Fruit fly (Drosophila melanogaster): ENCODE data around the gene Gk1.

Gene Gk1

DNA sequence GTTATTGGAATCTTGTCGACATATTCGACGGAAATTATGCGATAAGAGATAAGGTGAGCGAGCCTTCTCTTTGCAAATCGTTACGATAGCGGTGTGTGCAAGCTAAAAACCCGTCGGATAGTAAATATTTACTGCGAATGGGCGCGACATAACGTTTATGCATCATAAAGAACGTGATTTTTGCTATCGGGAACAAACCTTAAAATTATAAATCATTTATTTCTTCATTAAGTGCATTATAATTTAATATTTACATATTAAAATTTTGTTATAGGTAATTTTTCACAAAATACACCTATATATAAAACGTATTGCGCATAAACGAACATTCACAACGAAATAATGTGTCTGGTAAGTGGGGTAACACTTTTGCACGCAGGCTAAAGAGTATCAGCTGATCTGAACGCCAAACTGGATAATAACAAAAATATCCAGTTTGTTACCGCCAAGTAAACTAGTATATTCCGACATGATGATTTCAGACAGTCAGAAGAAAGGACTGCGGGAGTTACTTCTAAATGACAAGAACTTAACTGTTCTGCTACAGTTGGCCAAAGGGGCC, at the start of gene Gk1, which contains the start of gene CG13876:
Gene Gk1 (minus strand): TSS at position 122 of the 562 bp plus-strand sequence.
Gene CG13876 (plus strand): TSS at position 412 of the 562 bp plus-strand sequence.
- peak; percentile 98 for TF ChIP-seq noc (tag; optimal IDR thresholded peaks at IDR 0.05)

DNA sequence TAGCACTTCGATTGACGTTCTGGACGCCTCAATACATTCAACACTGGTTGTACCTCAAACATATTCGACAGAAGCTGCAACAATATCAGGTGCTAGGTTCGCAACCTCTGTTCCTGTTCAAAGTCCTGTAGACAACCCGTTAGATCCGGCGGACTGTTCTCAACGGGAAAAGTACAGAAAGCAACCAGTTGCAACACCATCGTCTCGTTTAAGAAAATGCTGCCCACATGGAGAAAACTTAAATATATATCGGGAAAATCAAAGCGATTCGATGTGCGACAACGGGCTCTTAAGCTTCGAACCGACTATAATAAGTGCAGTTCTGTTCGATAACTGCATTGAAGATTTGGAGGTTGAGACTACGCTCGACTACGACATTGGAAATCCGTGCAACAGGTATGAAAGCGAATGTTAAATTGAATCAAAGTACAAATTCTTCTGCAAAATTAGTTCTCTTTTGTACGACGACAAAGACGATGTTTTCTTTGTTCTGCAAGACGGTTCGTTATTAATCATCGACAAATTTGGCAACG, 42.6 kb upstream of the Gk1 start:
- TF ChIP-seq noc (tag; optimal IDR thresholded peaks at IDR 0.05) = no peak

DNA sequence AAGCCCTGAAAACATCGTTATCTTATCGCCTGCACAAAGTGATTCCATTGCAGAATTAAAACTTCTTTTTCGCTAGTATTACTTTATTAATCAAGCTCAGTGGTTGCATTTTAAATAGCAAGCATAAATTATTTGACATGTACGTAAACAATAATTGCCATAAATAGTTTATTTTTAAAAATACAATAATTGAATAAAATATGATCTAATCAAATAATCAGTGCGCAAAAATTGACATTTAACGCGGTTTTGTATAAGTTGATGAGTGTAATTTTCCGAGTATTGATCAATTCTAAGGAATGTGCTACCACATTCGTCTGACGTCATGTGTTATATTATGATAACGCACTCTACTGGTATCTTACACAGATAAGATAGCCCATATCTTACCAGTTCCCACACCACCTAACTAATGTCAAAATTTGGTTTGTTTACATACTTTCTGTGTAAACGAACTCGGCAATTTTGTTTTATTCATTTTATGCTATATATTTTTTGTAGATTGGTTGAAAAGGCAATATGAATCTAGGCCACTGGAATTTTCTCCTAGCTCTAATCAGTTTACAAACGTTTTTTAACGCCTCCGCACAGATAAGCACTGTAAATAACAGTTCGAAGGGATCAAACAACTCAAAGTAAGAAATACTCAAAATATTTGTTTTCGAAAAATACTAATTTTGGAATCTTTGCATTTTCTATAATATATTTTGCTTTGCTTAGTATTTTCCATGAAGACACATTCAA, 42.0 kb upstream of the Gk1 start, which contains the start of gene mthl14:
Gene mthl14 (plus strand): TSS at position 10 of the 744 bp plus-strand sequence.
- no peak for TF ChIP-seq noc (tag; optimal IDR thresholded peaks at IDR 0.05)

DNA sequence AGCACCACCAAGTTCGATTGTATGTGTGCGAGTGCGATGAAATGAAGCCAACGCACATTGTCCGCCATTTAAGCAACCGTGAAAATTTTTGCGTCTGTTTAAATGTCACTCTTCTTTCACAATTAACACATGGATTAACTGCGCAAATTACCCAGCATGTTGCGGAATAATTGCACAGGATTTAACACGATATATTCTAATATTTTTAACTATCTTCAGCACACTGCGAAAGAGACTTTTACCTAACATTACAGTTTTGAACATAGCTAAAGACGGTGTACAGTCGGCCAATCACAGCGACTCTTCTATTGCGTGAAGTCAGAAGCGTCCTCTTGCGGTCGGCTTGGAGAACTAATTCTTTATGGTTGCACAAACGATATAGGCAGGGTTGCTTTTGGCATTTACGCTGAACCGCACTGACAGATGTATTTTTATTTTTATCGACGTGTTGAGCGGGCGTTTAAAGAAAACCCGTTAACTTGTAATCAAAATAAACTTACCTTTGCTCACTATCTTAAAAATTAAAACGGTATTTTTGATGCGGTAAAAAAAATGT, 41.1 kb upstream of the Gk1 start:
- TF ChIP-seq noc (tag; optimal IDR thresholded peaks at IDR 0.05) = no peak

DNA sequence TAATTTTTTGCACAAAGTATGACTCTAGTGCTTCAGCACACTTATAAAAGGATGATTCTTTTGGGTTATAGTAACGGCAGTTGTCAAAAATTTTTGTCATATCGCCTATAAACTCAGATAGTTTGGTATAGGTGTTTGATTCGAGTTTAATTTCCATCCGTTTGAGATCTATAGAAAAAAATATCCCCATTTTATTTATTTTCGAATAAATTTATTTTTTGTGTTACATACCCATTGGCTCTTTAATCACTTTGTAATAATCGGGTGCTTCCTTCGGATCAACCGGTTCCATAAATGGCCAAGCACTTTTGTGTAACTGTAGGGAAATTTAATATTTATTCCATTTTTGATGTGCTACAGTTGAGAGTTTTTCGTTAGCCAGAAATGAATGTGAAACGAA, 28.7 kb upstream of the Gk1 start:
- no peak for TF ChIP-seq noc (tag; optimal IDR thresholded peaks at IDR 0.05)

DNA sequence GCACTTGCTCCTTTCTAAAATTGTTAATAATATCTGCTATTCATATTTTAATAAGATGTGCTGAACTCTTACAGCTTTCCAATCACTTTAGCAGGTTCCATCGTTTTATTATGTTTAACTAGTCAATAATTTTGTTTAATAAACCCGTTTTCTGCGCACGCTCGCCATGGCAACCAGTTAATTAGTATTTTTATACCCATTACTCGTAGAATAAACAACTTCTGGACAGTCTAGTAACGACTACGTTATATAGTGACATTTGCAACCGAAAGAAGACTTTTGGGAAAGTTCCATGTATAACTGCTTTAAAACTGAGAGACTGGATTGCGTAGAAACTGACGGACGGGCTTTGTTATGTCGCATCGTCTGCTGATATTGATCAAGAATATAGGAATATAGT, 27.6 kb upstream of the Gk1 start, which contains the start of gene CG34453:
Gene CG34453 (minus strand): TSS at position 101 of the 400 bp plus-strand sequence.
- no peak for TF ChIP-seq noc (tag; optimal IDR thresholded peaks at IDR 0.05)

DNA sequence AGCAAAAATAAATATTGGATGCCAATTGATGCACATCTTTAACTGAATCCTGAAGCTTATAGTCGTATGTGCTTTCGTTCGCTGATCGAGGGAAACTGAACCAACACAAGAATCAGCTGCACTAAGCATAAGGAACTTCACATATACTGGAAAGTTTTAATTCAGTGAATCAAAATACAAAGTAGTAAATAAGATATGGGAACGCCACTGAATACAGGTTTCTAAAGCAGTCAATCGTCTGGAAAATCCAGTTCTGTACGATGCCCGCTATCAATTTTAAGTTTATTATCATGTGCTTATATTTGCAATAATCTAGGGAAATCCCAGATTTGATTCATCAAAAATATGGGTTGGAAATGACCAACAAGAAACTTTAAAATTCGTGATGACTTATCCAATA, 26.6 kb upstream of the Gk1 start, which contains the start of gene CG34454:
Gene CG34454 (minus strand): TSS at position 84 of the 400 bp plus-strand sequence.
- TF ChIP-seq noc (tag; optimal IDR thresholded peaks at IDR 0.05) = no peak

DNA sequence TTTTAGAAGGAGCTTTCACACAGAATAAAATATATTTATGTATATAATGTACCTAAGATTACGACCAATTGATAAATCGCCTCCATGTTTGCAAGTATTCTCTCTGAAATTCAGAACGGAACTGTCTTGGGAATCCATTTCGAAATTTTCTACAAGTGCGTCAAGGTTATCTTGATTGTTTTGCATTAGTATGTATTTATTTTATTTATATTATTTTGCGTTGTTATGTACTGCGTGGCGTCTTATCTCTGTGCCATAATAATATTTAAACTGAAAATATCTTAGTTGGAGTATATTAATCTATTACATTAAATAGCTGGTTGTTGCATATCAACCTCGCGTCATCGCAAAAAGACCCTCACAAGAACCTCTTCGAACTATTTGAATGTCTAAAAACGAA, 25.9 kb upstream of the Gk1 start, which contains the start of gene CG42846:
Gene CG42846 (minus strand): TSS at position 101 of the 400 bp plus-strand sequence.
- TF ChIP-seq noc (tag; optimal IDR thresholded peaks at IDR 0.05) = no peak

DNA sequence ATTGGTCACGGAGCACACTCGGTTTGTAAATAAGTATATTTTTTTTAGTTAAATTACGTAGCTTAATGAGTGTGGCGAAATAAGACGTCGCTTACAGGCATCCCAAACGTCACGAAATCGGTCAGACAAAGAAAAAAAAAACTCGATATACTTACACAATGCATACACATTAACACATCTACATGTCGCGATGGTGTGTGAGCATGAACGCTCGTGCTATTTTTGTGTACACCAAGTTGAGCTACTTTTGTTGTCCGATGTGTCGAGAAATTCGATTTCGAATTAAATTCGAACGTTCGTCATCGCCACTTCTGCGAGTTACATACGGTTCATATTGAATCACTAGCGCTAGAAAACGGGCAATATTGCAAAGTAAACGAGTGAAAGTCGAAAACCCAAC, 19.5 kb upstream of the Gk1 start:
- no peak for TF ChIP-seq noc (tag; optimal IDR thresholded peaks at IDR 0.05)

DNA sequence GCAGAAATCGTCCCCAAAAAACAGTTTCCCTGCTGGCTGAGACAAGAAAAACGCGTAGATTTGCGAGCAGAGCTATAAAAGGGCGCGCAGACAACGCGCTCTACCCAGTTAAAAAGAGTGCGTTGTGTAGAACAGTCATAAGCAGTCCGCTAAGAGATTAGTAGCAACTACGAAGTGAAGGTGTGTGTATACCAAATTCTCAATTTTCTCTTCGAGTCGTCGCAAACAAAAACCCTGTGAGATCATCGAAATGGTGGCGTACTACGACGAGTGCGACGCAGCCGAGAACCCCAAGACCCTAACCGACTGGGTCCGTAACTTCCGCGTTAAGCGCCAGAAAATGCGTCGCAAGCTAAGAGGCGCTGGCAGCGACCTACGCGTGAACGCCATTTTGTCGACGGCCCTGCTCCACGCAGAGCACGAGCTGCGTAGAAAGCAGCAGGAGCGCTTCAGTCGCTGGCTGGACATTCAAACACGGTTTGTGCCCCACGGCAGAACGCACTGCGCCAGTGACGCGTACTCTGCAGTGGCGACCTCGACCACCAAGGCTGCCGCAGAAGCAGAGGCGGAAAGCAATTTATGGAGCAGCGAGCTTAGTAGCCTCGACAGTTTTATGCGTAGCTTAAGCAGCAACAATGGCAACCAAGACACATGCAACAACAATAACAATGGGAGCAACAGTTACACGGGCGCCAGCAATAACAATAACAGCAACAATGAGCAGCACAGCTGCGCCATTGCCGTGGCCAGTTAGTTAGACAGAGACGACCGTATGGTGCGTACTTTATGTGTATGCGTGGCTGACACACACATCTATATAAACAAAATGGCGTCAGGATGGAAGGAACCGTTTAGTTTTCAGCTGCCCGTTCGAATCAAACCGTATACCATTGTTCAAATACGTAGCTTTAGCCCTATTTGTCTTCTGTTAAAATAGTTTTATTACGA, 18.6 kb upstream of the Gk1 start:
- no peak for TF ChIP-seq noc (tag; optimal IDR thresholded peaks at IDR 0.05)

DNA sequence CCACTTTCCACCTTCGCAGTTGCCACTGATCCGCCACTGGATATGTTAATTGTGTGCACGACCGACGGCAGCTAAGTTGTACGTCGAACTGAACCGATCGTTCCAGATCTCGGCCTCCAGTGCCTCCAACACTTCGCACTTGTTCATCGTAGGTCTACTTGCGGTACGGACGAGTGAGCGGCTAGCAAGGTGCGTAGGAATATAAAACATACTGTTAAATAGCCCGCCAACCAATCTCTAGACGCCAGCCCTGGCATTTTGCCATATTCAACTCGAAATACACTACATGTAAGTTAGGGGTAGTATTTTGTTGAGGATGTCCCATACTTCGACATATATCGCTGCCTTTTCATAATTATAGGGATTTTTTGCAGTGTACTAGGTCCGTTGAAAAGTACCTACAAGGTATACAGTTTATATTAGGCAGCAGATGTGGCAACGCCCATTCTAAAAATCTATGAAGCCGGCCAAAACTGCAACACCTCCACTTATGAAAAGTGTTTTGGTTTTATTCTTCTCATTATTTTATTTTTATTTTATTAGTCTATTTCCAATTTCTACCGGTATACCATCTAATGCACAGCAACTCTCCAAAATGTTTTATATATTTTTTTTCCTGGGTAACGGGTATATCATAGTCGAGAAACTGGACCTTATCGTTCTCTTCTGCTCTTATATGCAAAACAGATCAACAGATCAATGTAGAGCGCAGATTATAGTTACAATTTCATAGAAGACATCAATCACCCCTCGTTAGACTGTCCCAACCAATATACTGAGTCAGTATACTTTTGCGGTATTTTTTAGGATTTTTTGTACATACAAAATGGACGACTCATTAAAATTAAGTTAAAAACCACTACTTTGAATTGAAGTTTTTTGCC, 17.6 kb upstream of the Gk1 start, which contains the start of the genes pyx and CG33229:
Gene pyx (minus strand): TSS at position 51 of the 884 bp plus-strand sequence.
Gene CG33229 (plus strand): TSS at position 834 of the 884 bp plus-strand sequence.
- TF ChIP-seq noc (tag; optimal IDR thresholded peaks at IDR 0.05) = peak; percentile 64

DNA sequence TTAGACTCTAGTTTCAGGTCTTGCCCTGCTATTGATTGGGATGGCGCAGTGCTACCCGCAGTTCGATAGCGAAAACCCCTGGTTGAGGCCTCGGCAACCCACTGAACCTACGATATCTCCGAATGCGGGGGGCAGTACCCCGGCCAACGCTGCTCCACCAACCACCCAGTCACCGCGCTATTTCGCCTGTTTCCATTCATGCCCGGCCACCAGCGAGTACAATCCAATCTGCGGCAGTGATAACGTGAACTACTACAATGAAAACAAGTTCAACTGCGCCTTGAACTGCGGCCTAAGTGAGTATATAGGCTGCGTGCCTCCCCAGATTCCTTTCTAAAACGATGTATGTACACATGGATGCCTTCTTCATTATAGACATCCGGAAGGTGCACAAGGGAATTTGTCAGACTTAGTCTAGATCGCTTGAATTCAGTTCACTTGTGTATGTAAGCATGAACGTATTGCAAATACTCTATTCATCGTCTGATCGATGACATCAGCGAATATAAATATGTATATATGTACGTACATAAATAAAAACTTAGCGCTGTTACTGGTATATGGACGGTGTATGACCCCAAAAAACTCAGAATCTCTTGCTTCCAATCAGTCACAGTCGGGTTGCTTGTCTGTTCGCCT, 12.0 kb upstream of the Gk1 start, which contains the start of gene CG13877:
Gene CG13877 (plus strand): TSS at position 589 of the 639 bp plus-strand sequence.
- no peak for TF ChIP-seq noc (tag; optimal IDR thresholded peaks at IDR 0.05)

DNA sequence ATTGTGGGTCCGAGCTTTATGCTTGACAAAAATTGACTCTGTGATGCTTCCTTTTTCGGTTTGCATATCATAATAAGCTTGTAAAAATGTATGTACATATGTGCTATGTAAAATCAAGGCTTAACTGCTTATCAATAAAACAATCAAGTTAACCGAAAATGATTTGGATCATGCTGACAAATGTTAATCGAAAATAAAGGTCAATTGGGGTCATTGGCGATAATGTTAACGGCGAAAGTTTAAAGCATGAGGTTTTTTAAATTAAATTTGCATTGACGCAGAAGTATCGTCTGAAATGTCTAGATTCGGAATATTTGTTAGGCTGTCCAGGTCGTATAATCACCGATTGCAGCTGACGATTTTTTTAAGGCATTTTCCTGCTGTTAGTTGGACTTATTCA, 10.7 kb upstream of the Gk1 start, which contains the start of gene Kaz1-ORFB:
Gene Kaz1-ORFB (plus strand): TSS at position 301 of the 400 bp plus-strand sequence.
- no peak for TF ChIP-seq noc (tag; optimal IDR thresholded peaks at IDR 0.05)

Measured in whole organism, larva.